Worm (Caenorhabditis elegans): ENCODE measurements around the gene col-81.

- TF ChIP-seq F55B11.4 (tag; optimal IDR thresholded peaks at IDR 0.05; ENCODE audit: borderline replicate concordance, insufficient read depth) (no peak), ztf-22 (GFP tag; optimal IDR thresholded peaks at IDR 0.05) (no peak), rcor-1 (GFP tag; IDR thresholded peaks at IDR 0.05) (no peak), unc-62 (GFP tag; optimal IDR thresholded peaks at IDR 0.05) (no peak), hlh-26 (GFP tag; conservative IDR thresholded peaks at IDR 0.05) (no peak), efl-1 (GFP tag; optimal IDR thresholded peaks at IDR 0.05) (no peak)
These were observed 19.2 kb upstream of the col-81 start for ce11 chrII:11032812-11033211.
